Worm (Caenorhabditis elegans): ENCODE results near the gene ssp-32.

DNA sequence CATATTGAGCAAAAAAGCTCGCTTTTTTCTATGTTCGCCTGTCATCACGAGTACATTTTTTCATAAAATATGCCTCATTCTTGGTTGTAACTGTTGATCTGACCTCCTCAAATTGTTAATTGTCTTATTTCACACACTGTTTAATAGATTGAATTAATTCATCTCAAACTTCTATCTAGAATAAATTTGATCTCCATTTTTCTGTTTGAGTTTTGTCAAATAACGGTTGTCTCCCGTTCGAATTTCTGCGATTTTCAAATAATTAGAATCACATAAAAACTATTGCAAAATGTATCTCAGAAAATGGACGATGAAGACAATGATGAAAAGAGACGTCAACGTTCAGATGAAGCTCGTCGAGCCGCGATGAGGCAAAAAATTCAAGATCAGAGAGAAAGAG is 33.3 kb upstream of the ssp-32 start, which contains the start of gene K07F5.14:
- no peak for TF ChIP-seq ztf-16 (tag; optimal IDR thresholded peaks at IDR 0.05)
- TF ChIP-seq ama-1 (optimal IDR thresholded peaks at IDR 0.05): no peak
- TF ChIP-seq pha-2 (tag; optimal IDR thresholded peaks at IDR 0.05): no peak
